Worm (Caenorhabditis elegans) whole organism, mixed stage, embryonic: ENCODE data around the gene C50F4.10.
A peak's percentile ranks its signal among the peaks of the same experiment; 100 is the strongest.

Experiments
- M03D4.4 ChIP-seq: sonication (generic microtip); optimal IDR thresholded peaks from 2 replicates; lab custom pipeline; 2017; ENCODE audit warnings: mild to moderate bottlenecking, missing genetic modification characterization, missing compliant biosample characterization
- blmp-1 ChIP-seq: fragments of 150-350 bp; optimal IDR thresholded peaks from 2 replicates; lab custom pipeline; 2014; ENCODE audit warnings: missing biosample characterization, missing genetic modification characterization
- ceh-39 ChIP-seq: fragments of 150-350 bp; optimal IDR thresholded peaks from 2 replicates; lab custom pipeline; 2014; ENCODE audit warnings: missing biosample characterization, missing genetic modification characterization
- ceh-43 ChIP-seq: fragments of 200-800 bp; sonication (Bioruptor generic); optimal IDR thresholded peaks from 2 replicates; lab custom pipeline; 2018; ENCODE audit warnings: mild to moderate bottlenecking, missing genetic modification characterization, moderate library complexity, missing compliant biosample characterization
- ces-1 ChIP-seq: fragments of 150-350 bp; optimal IDR thresholded peaks from 2 replicates; lab custom pipeline; 2014; ENCODE audit warnings: missing biosample characterization, missing genetic modification reagents, missing genetic modification characterization
- cnd-1 ChIP-seq: fragments of 200-800 bp; sonication (Bioruptor generic); optimal IDR thresholded peaks from 2 replicates; lab custom pipeline; 2018; ENCODE audit warnings: mild to moderate bottlenecking, missing genetic modification characterization, missing compliant biosample characterization
- drap-1 ChIP-seq: fragments of 200-800 bp; sonication (Bioruptor generic); optimal IDR thresholded peaks from 3 replicates; lab custom pipeline; 2018; ENCODE audit warnings: mild to moderate bottlenecking, missing genetic modification characterization, missing compliant biosample characterization
- elt-1 ChIP-seq: sonication (generic microtip); optimal IDR thresholded peaks from 2 replicates; lab custom pipeline; 2017; ENCODE audit warnings: missing genetic modification characterization, mild to moderate bottlenecking, missing compliant biosample characterization, antibody characterized with exemption, moderate library complexity, borderline replicate concordance; ENCODE audit not compliant: insufficient read depth
- elt-3 ChIP-seq: fragments of 150-350 bp; optimal IDR thresholded peaks from 2 replicates; lab custom pipeline; 2014; ENCODE audit warnings: missing biosample characterization, missing genetic modification characterization
- flh-1 ChIP-seq: fragments of 200-800 bp; sonication (Bioruptor generic); optimal IDR thresholded peaks from 2 replicates; lab custom pipeline; 2018; ENCODE audit warnings: mild to moderate bottlenecking, missing genetic modification characterization, moderate library complexity, missing compliant biosample characterization
- ham-2 ChIP-seq: fragments of 200-800 bp; sonication (Bioruptor generic); optimal IDR thresholded peaks from 2 replicates; lab custom pipeline; 2018; ENCODE audit warnings: mild to moderate bottlenecking, missing genetic modification characterization, missing compliant biosample characterization
- hlh-1 ChIP-seq: fragments of 150-350 bp; optimal IDR thresholded peaks from 2 replicates; lab custom pipeline; 2014; ENCODE audit warnings: missing biosample characterization, missing genetic modification reagents, missing genetic modification characterization
- lin-13 ChIP-seq: fragments of 150-350 bp; optimal IDR thresholded peaks from 2 replicates; lab custom pipeline; 2014; ENCODE audit warnings: missing biosample characterization, missing genetic modification characterization
- lin-32 ChIP-seq: fragments of 200-800 bp; sonication (Bioruptor generic); optimal IDR thresholded peaks from 2 replicates; lab custom pipeline; 2018; ENCODE audit warnings: mild to moderate bottlenecking, missing genetic modification characterization, missing compliant biosample characterization
- lsy-2 ChIP-seq: fragments of 150-350 bp; optimal IDR thresholded peaks from 2 replicates; lab custom pipeline; 2014; ENCODE audit warnings: missing biosample characterization, missing genetic modification characterization
- mab-5 ChIP-seq: fragments of 150-350 bp; optimal IDR thresholded peaks from 2 replicates; lab custom pipeline; 2014; ENCODE audit warnings: missing biosample characterization, missing genetic modification characterization
- mep-1 ChIP-seq: fragments of 150-350 bp; optimal IDR thresholded peaks from 2 replicates; lab custom pipeline; 2017; ENCODE audit warnings: missing biosample characterization, missing genetic modification reagents, missing genetic modification characterization, inconsistent platforms
- mls-2 ChIP-seq: sonication (generic microtip); optimal IDR thresholded peaks from 2 replicates; lab custom pipeline; 2016; ENCODE audit warnings: mild to moderate bottlenecking, missing genetic modification characterization, moderate library complexity, missing compliant biosample characterization
- nhr-12 ChIP-seq: fragments of 150-350 bp; optimal IDR thresholded peaks from 2 replicates; lab custom pipeline; 2014; ENCODE audit warnings: missing biosample characterization, missing genetic modification characterization
- nhr-2 ChIP-seq: fragments of 150-350 bp; optimal IDR thresholded peaks from 2 replicates; lab custom pipeline; 2014; ENCODE audit warnings: missing biosample characterization, missing genetic modification characterization
- nhr-237 ChIP-seq: fragments of 150-350 bp; optimal IDR thresholded peaks from 2 replicates; lab custom pipeline; 2014; ENCODE audit warnings: missing biosample characterization, missing genetic modification characterization
- nhr-28 ChIP-seq: fragments of 150-350 bp; optimal IDR thresholded peaks from 2 replicates; lab custom pipeline; 2014; ENCODE audit warnings: missing biosample characterization, missing genetic modification characterization
- nhr-76 ChIP-seq: sonication (generic microtip); optimal IDR thresholded peaks from 2 replicates; lab custom pipeline; 2017; ENCODE audit warnings: missing biosample characterization, missing genetic modification characterization
- pha-4 ChIP-seq: fragments of 150-350 bp; optimal IDR thresholded peaks from 2 replicates; lab custom pipeline; 2018; ENCODE audit warnings: missing biosample characterization, missing genetic modification reagents, missing genetic modification characterization
- sptf-1 ChIP-seq: sonication (generic microtip); optimal IDR thresholded peaks from 2 replicates; lab custom pipeline; 2017; ENCODE audit warnings: mild to moderate bottlenecking, missing genetic modification characterization, moderate library complexity, missing compliant biosample characterization
- tbx-8 ChIP-seq: fragments of 200-800 bp; sonication (Bioruptor generic); optimal IDR thresholded peaks from 2 replicates; lab custom pipeline; 2018; ENCODE audit warnings: mild to moderate bottlenecking, missing genetic modification characterization, moderate library complexity, missing compliant biosample characterization
- unc-120 ChIP-seq: sonication (generic microtip); optimal IDR thresholded peaks from 2 replicates; lab custom pipeline; 2017; ENCODE audit warnings: missing genetic modification characterization, missing compliant biosample characterization; ENCODE audit not compliant: poor library complexity, severe bottlenecking
- unc-39 ChIP-seq: fragments of 150-350 bp; optimal IDR thresholded peaks from 2 replicates; lab custom pipeline; 2014; ENCODE audit warnings: missing biosample characterization, missing genetic modification characterization
- unc-62 ChIP-seq: fragments of 150-350 bp; optimal IDR thresholded peaks from 2 replicates; lab custom pipeline; 2014; ENCODE audit warnings: missing biosample characterization, missing genetic modification reagents, missing genetic modification characterization
- zip-8 ChIP-seq: fragments of 150-350 bp; optimal IDR thresholded peaks from 2 replicates; lab custom pipeline; 2014; ENCODE audit warnings: missing biosample characterization, missing genetic modification characterization
- ztf-11 ChIP-seq: fragments of 150-350 bp; optimal IDR thresholded peaks from 2 replicates; lab custom pipeline; 2014; ENCODE audit warnings: missing biosample characterization, missing genetic modification characterization

The C50F4.10 gene

ce11 chrV:9524099-9524498 is 7.3 kb downstream of the C50F4.10 start, which contains the start of gene C50F4.9:
Gene C50F4.9 (minus strand): TSS chrV:9524199.
- TF ChIP-seq M03D4.4 (tag; lab: Kevin White, UChicago): no peak
- no peak for TF ChIP-seq ztf-11 (tag; lab: Kevin White, UChicago)
- TF ChIP-seq hlh-1 (tag; lab: Kevin White, UChicago): no peak
- TF ChIP-seq mep-1 (tag; lab: Kevin White, UChicago): no peak
- no peak for TF ChIP-seq cnd-1 (tag; lab: Kevin White, UChicago)
- TF ChIP-seq sptf-1: no peak
- no peak for TF ChIP-seq zip-8 (tag; lab: Kevin White, UChicago)
- TF ChIP-seq lin-13 (tag; lab: Kevin White, UChicago): no peak
- TF ChIP-seq, all 35 proteins: peak for 0

DNA sequence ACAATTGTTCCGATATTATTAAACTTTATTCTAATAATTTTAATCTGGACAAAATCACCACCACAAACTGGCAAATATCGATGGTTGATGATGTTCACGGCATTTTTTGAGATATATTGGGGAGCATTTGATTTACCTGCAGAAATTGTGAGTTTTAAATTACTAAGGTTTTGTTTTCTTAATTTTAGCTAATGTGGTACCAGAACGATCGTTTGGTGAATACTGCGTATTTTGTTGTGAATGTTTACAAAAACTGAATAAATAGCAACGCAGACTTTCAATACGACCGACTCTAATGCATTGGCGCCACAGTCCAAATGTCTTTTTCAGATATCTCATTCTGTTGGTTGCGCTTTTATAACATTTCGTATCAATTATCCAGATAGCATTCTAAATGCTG is 9.7 kb downstream of the C50F4.10 start:
- no peak for TF ChIP-seq ham-2 (GFP tag; lab: Kevin White, UChicago)
- no peak for TF ChIP-seq mls-2 (tag; lab: Kevin White, UChicago)
- no peak for TF ChIP-seq elt-3
- TF ChIP-seq unc-62 (GFP tag; lab: Kevin White, UChicago): no peak
- no peak for TF ChIP-seq ztf-11 (tag; lab: Kevin White, UChicago)
- TF ChIP-seq cnd-1 (tag; lab: Kevin White, UChicago): no peak
- TF ChIP-seq flh-1: no peak
- no peak for TF ChIP-seq unc-120
- TF ChIP-seq tbx-8 (GFP tag; lab: Kevin White, UChicago): no peak

DNA sequence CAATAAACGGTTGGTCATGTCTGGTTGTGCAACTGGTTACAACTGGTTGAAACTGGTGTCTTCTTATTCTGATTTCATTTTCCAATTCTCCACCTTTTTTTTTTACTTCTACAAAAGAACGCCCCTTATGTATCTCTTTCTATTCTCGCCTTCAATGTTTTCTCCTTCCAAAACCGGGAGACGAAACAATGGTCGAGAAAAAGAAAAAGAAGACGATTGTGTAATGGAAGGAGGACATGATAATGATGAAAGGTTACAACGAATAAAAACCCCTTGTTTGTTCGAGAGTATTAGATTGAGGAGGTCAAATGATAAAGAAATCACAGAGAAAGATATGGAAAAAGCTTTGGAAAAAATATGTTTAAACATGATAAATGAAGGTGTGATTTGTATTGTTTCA is 12.5 kb downstream of the C50F4.10 start, which contains the start of gene C50F4.8:
C50F4.8 (minus strand) TSS at position 28 of the 400 bp plus-strand sequence.
- TF ChIP-seq cnd-1 (tag; lab: Kevin White, UChicago): no peak
- TF ChIP-seq nhr-237 (tag; lab: Kevin White, UChicago): no peak
- TF ChIP-seq unc-39 (tag; lab: Kevin White, UChicago): no peak
- TF ChIP-seq lsy-2: no peak
- TF ChIP-seq nhr-28 (tag; lab: Kevin White, UChicago): no peak
- no peak for TF ChIP-seq elt-1 (tag; lab: Kevin White, UChicago)
- no peak for TF ChIP-seq nhr-76
- no peak for TF ChIP-seq nhr-2 (tag; lab: Kevin White, UChicago)
- TF ChIP-seq mep-1 (tag; lab: Kevin White, UChicago): no peak
- no peak for TF ChIP-seq flh-1
- no peak for TF ChIP-seq ceh-39
- TF ChIP-seq ztf-11 (tag; lab: Kevin White, UChicago): no peak
- TF ChIP-seq drap-1 (GFP tag; lab: Kevin White, UChicago): no peak
- TF ChIP-seq sptf-1: no peak
- TF ChIP-seq ceh-43 (GFP tag; lab: Kevin White, UChicago): no peak

DNA sequence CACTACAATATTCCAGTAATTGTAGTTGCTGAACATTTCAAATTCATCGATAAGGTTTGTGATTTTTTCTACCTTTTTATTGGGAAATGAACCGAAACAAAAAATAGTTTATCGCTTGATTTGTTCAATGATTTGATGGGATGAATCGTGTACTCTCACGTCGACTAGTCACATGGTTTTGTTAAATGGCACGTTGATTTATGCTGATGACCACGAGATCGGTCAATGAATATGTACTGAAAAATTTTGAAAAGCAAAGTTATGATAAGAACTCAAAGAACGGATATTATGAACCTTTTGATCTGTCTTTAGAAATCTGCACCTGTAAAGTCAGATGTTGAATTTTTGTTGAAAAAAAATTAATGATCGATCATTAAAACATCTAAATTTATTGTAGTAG is 15.1 kb downstream of the C50F4.10 start:
- TF ChIP-seq pha-4 (tag; lab: Kevin White, UChicago): no peak
- TF ChIP-seq zip-8 (tag; lab: Kevin White, UChicago): no peak
- no peak for TF ChIP-seq hlh-1 (tag; lab: Kevin White, UChicago)
- TF ChIP-seq ceh-39: no peak
- no peak for TF ChIP-seq mls-2 (tag; lab: Kevin White, UChicago)
- no peak for TF ChIP-seq sptf-1
- TF ChIP-seq ces-1: no peak
- no peak for TF ChIP-seq elt-3
- no peak for TF ChIP-seq unc-39 (tag; lab: Kevin White, UChicago)
- no peak for TF ChIP-seq unc-120
- no peak for TF ChIP-seq unc-62 (GFP tag; lab: Kevin White, UChicago)
- TF ChIP-seq ceh-43 (GFP tag; lab: Kevin White, UChicago): no peak
- no peak for TF ChIP-seq nhr-12
- no peak for TF ChIP-seq nhr-76
- no peak for TF ChIP-seq mab-5 (tag; lab: Kevin White, UChicago)

DNA sequence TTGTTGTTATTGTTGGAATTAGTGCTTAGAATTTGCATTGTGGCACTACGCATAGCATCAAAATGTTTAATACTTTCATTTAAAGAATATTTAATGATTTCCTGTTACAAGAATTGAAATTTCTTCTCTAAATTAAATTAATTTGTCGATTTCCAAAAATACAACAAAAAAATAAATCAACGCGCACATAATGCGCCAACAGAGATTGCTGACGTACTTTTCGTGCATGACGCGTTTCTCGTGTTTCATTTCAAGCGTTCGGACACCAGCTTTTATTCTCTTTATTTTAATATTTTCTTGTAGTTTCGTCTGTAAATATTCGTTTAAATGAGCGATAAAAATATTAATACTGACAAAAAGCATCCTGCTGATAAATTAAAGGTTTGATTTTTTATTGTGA is 17.8 kb downstream of the C50F4.10 start, which contains the start of gene eif-2Bdelta:
eif-2Bdelta (plus strand) TSS at position 235 of the 400 bp plus-strand sequence.
- TF ChIP-seq ztf-11 (tag; lab: Kevin White, UChicago) (no peak), mep-1 (tag; lab: Kevin White, UChicago) (peak; percentile 48), unc-120 (no peak), lin-13 (tag; lab: Kevin White, UChicago) (no peak), M03D4.4 (tag; lab: Kevin White, UChicago) (no peak), drap-1 (GFP tag; lab: Kevin White, UChicago) (no peak)
- TF ChIP-seq, all 35 proteins: peak for 1

- TF ChIP-seq blmp-1 (no peak), lin-32 (no peak), ces-1 (no peak), mls-2 (tag; lab: Kevin White, UChicago) (no peak), nhr-28 (tag; lab: Kevin White, UChicago) (no peak), nhr-2 (tag; lab: Kevin White, UChicago) (no peak)
- TF ChIP-seq, all 35 proteins: peak for 0
Measured at ce11 chrV:9509597-9509996, 21.8 kb downstream of the C50F4.10 start.
